Worm (Caenorhabditis elegans) whole organism, young adult: ENCODE results near the gene rif-1.2.

ENCODE experiments used
- fkh-3 ChIP-seq: sonication (generic microtip); optimal IDR thresholded peaks from 2 replicates; lab custom pipeline; 2016; ENCODE audit warnings: mild to moderate bottlenecking, missing genetic modification characterization, missing compliant biosample characterization
- madf-10 ChIP-seq: sonication (generic microtip); optimal IDR thresholded peaks from 2 replicates; lab custom pipeline; 2016; ENCODE audit warnings: mild to moderate bottlenecking, missing genetic modification characterization, missing compliant biosample characterization
- nhr-27 ChIP-seq: fragments of 200-800 bp; sonication (Bioruptor generic); optimal IDR thresholded peaks from 2 replicates; lab custom pipeline; 2018; ENCODE audit warnings: mild to moderate bottlenecking, missing genetic modification characterization, moderate library complexity, missing compliant biosample characterization

DNA sequence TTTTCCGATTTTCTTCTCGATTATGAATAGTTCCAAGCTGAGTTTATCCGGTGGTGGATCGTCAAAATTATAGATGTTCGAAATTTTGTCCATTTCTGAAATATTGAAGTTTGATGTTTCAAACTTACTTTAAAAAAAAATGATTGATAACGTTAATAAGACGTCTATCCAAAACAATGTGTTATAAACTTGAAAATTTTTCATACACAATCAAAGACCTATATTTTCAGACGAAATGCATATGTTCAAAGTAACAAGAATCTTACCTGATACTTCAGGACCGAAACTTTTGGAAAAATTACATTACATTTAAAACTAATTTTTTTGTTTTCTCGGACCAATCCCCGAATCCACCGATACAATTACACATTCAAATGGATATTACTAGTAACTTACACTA is 20.2 kb upstream of the rif-1.2 start, which contains the start of gene nekl-3:
- TF ChIP-seq madf-10 (tag; lab: Kevin White, UChicago) = no peak
- TF ChIP-seq fkh-3 (tag; lab: Kevin White, UChicago) = no peak
- no peak for TF ChIP-seq nhr-27 (tag; lab: Kevin White, UChicago)
